Fruit fly (Drosophila melanogaster): ENCODE measurements around the gene Usp8.

DNA sequence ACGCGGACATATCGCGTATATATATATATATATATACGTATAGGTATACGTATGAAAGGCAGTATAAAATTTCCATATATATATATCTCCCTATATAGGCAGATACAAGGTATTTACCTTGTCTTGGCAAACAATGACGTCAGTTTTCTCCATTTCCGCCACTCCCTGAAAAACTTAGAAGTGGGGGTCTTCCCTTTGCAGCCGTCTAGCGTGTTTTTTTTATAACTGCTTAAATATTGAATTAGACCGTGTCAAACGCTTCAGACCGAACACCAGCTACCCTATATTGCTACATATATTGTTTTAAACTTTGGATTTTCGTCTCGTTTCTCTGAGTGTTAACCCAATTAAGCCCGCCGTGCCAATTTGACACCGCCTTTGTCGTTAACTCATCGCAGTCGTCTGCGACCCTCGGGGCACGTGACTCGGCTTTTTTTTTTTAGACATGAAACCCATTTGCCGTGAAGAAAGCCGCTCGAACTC, 42.6 kb downstream of the Usp8 start:
- no peak for TF ChIP-seq CG13204 (GFP tag; optimal IDR thresholded peaks at IDR 0.05)
- no peak for TF ChIP-seq CG32121 (GFP tag; IDR thresholded peaks at IDR 0.05)
- TF ChIP-seq gl (tag; optimal IDR thresholded peaks at IDR 0.05): no peak
- TF ChIP-seq CG10348 (GFP tag; IDR thresholded peaks at IDR 0.05): no peak
- TF ChIP-seq EcR (GFP tag; optimal IDR thresholded peaks at IDR 0.05): no peak
- no peak for TF ChIP-seq CG17806 (tag; optimal IDR thresholded peaks at IDR 0.05)
- TF ChIP-seq Pif1B (GFP tag; optimal IDR thresholded peaks at IDR 0.05): no peak
- TF ChIP-seq D1 (tag; optimal IDR thresholded peaks at IDR 0.05): no peak
- TF ChIP-seq CG8301 (tag; optimal IDR thresholded peaks at IDR 0.05): no peak
- no peak for TF ChIP-seq CG34367 (tag; optimal IDR thresholded peaks at IDR 0.05)
